Fruit fly (Drosophila melanogaster) whole organism, embryonic: Measurements from ENCODE around the gene CG13081.

Experiments
- ATbp ChIP-seq: fragments of 200-800 bp; sonication (Bioruptor generic); optimal IDR thresholded peaks from 2 replicates; lab custom pipeline; 2017; ENCODE audit warnings: missing biosample characterization, mild to moderate bottlenecking, missing genetic modification characterization, missing genetic modification reagents
- Bgb ChIP-seq: fragments of 200-800 bp; sonication (Bioruptor generic); IDR thresholded peaks from 2 replicates; pipeline ENCODE4 v1.3.6; 2022; ENCODE audit warnings: missing biosample characterization, missing genetic modification characterization; ENCODE audit not compliant: partially characterized antibody
- CG12071 ChIP-seq: fragments of 200-800 bp; sonication (Bioruptor generic); optimal IDR thresholded peaks from 3 replicates; lab custom pipeline; 2018; ENCODE audit warnings: missing biosample characterization, mild to moderate bottlenecking, missing genetic modification characterization
- CG14014 ChIP-seq: fragments of 200-800 bp; sonication (Bioruptor generic); IDR thresholded peaks from 2 replicates; pipeline ENCODE4 v1.3.6; 2022; ENCODE audit warnings: missing biosample characterization, missing genetic modification characterization
- CG14441 ChIP-seq: fragments of 200-800 bp; sonication (Bioruptor generic); IDR thresholded peaks from 2 replicates; pipeline ENCODE4 v1.3.6; 2022; ENCODE audit warnings: missing biosample characterization, missing genetic modification characterization
- CG15479 ChIP-seq: fragments of 200-800 bp; sonication (Bioruptor generic); optimal IDR thresholded peaks from 3 replicates; lab custom pipeline; 2019; ENCODE audit warnings: missing biosample characterization, mild to moderate bottlenecking, missing genetic modification characterization, moderate library complexity
- CG1603 ChIP-seq: fragments of 200-800 bp; sonication (Bioruptor generic); optimal IDR thresholded peaks from 2 replicates; lab custom pipeline; 2019; ENCODE audit warnings: missing biosample characterization, mild to moderate bottlenecking, missing genetic modification characterization, moderate library complexity
- CG18619 ChIP-seq: fragments of 200-800 bp; sonication (Bioruptor generic); optimal IDR thresholded peaks from 3 replicates; lab custom pipeline; 2017; ENCODE audit warnings: missing biosample characterization, mild to moderate bottlenecking, missing genetic modification characterization
- CG3163 ChIP-seq: fragments of 200-800 bp; sonication (Bioruptor generic); optimal IDR thresholded peaks from 3 replicates; lab custom pipeline; 2016; ENCODE audit warnings: missing biosample characterization, missing genetic modification characterization
- CG32772 ChIP-seq: fragments of 200-800 bp; sonication (Bioruptor generic); IDR thresholded peaks from 2 replicates; pipeline ENCODE4 v1.3.6; 2022; ENCODE audit warnings: missing biosample characterization, missing genetic modification characterization
- CG4404 ChIP-seq: fragments of 200-800 bp; sonication (Bioruptor generic); IDR thresholded peaks from 2 replicates; pipeline ENCODE4 v1.3.6; 2022; ENCODE audit warnings: missing biosample characterization, missing genetic modification characterization
- CG4424 ChIP-seq: fragments of 200-800 bp; sonication (Bioruptor generic); optimal IDR thresholded peaks from 3 replicates; lab custom pipeline; 2016; ENCODE audit warnings: missing biosample characterization, missing genetic modification characterization
- CG4730 ChIP-seq: fragments of 200-800 bp; sonication (Bioruptor generic); IDR thresholded peaks from 2 replicates; pipeline ENCODE4 v1.3.6; 2022; ENCODE audit warnings: missing biosample characterization, missing genetic modification characterization
- CG5245 ChIP-seq: fragments of 200-800 bp; sonication (Bioruptor generic); optimal IDR thresholded peaks from 3 replicates; lab custom pipeline; 2016; ENCODE audit warnings: missing biosample characterization, missing genetic modification characterization
- CG6683 ChIP-seq: fragments of 200-800 bp; sonication (Bioruptor generic); optimal IDR thresholded peaks from 2 replicates; lab custom pipeline; 2017; ENCODE audit warnings: missing biosample characterization, mild to moderate bottlenecking, missing genetic modification characterization, missing genetic modification reagents
- CG6791 ChIP-seq: fragments of 200-800 bp; sonication (Bioruptor generic); IDR thresholded peaks from 3 replicates; pipeline ENCODE4 v1.3.6; 2022; ENCODE audit warnings: missing biosample characterization, missing genetic modification characterization; ENCODE audit not compliant: partially characterized antibody
- CG8924 ChIP-seq: fragments of 200-800 bp; optimal IDR thresholded peaks from 3 replicates; lab custom pipeline; 2019; ENCODE audit warnings: missing biosample characterization, mild to moderate bottlenecking, missing genetic modification characterization, moderate library complexity
- CG9797 ChIP-seq: fragments of 200-800 bp; sonication (Bioruptor generic); optimal IDR thresholded peaks from 3 replicates; lab custom pipeline; 2018; ENCODE audit warnings: missing biosample characterization, mild to moderate bottlenecking, missing genetic modification characterization
- Dfd ChIP-seq, 2 experiments: fragments of >200 bp; optimal IDR thresholded peaks; 2 replicates each; lab custom pipeline; 2017; ENCODE audit warnings: missing biosample characterization in 2 of 2, missing genetic modification characterization in 2 of 2
- HLH3B ChIP-seq: fragments of 200-800 bp; sonication (Bioruptor generic); IDR thresholded peaks from 2 replicates; pipeline ENCODE4 v1.3.6; 2022; ENCODE audit warnings: missing biosample characterization, missing genetic modification characterization
- Hsf ChIP-seq: fragments of 200-800 bp; sonication (Bioruptor generic); optimal IDR thresholded peaks from 3 replicates; lab custom pipeline; 2016; ENCODE audit warnings: missing biosample characterization, missing genetic modification characterization
- Kr ChIP-seq: fragments of 200-800 bp; sonication (Bioruptor generic); optimal IDR thresholded peaks from 2 replicates; lab custom pipeline; 2017; ENCODE audit warnings: missing biosample characterization, mild to moderate bottlenecking, missing genetic modification characterization
- Meics ChIP-seq: fragments of 200-800 bp; sonication (Bioruptor generic); optimal IDR thresholded peaks from 2 replicates; lab custom pipeline; 2017; ENCODE audit warnings: missing biosample characterization, mild to moderate bottlenecking, missing genetic modification characterization
- Mrtf ChIP-seq: fragments of 200-800 bp; sonication (Bioruptor generic); IDR thresholded peaks from 3 replicates; pipeline ENCODE4 v1.3.6; 2022; ENCODE audit warnings: missing biosample characterization, missing genetic modification characterization
- Optix ChIP-seq: fragments of 200-800 bp; sonication (Bioruptor generic); IDR thresholded peaks from 3 replicates; pipeline ENCODE4 v1.3.6; 2022; ENCODE audit warnings: missing biosample characterization, missing genetic modification characterization
- Sry-δ ChIP-seq: fragments of 200-800 bp; sonication (Bioruptor generic); optimal IDR thresholded peaks from 2 replicates; lab custom pipeline; 2016; ENCODE audit warnings: missing biosample characterization, missing genetic modification characterization
- ab ChIP-seq: fragments of 200-800 bp; sonication (Bioruptor generic); optimal IDR thresholded peaks from 2 replicates; lab custom pipeline; 2016; ENCODE audit warnings: missing biosample characterization, missing genetic modification characterization
- al ChIP-seq: fragments of 200-800 bp; sonication (Bioruptor generic); IDR thresholded peaks from 2 replicates; pipeline ENCODE4 v1.3.6; 2022; ENCODE audit warnings: missing biosample characterization, missing genetic modification characterization
- ato ChIP-seq: fragments of 200-800 bp; sonication (Bioruptor generic); IDR thresholded peaks from 2 replicates; pipeline ENCODE4 v1.3.6; 2022; ENCODE audit warnings: missing biosample characterization, missing genetic modification characterization; ENCODE audit not compliant: partially characterized antibody
- bsh ChIP-seq, 2 experiments: fragments of 200-800 bp; sonication (Bioruptor generic); optimal IDR thresholded peaks; 2 replicates each; lab custom pipeline; 2017 to 2018; ENCODE audit warnings: mild to moderate bottlenecking in 2 of 2, missing biosample characterization in 2 of 2, missing genetic modification characterization in 2 of 2, moderate library complexity in 1 of 2
- cg ChIP-seq: fragments of 200-800 bp; sonication (Bioruptor generic); optimal IDR thresholded peaks from 3 replicates; lab custom pipeline; 2019; ENCODE audit warnings: missing biosample characterization, mild to moderate bottlenecking, missing genetic modification characterization, moderate library complexity
- dimm ChIP-seq: fragments of 200-800 bp; sonication (Bioruptor generic); IDR thresholded peaks from 2 replicates; pipeline ENCODE4 v1.3.6; 2022; ENCODE audit warnings: missing biosample characterization, missing genetic modification characterization
- disco-r ChIP-seq: fragments of 200-800 bp; sonication (Bioruptor generic); optimal IDR thresholded peaks from 2 replicates; lab custom pipeline; 2016; ENCODE audit warnings: missing biosample characterization, missing genetic modification characterization
- eyg ChIP-seq: fragments of 200-800 bp; sonication (Bioruptor generic); optimal IDR thresholded peaks from 3 replicates; lab custom pipeline; 2016; ENCODE audit warnings: missing biosample characterization, missing genetic modification characterization
- fru ChIP-seq: fragments of >200 bp; optimal IDR thresholded peaks from 2 replicates; lab custom pipeline; 2017
- gcm ChIP-seq: fragments of 200-800 bp; sonication (Bioruptor generic); optimal IDR thresholded peaks from 2 replicates; lab custom pipeline; 2019; ENCODE audit warnings: missing biosample characterization, mild to moderate bottlenecking, missing genetic modification characterization, moderate library complexity
- inv ChIP-seq: fragments of 200-800 bp; sonication (Bioruptor generic); IDR thresholded peaks from 2 replicates; pipeline ENCODE4 v1.3.6; 2022; ENCODE audit warnings: missing biosample characterization, missing genetic modification characterization; ENCODE audit not compliant: partially characterized antibody
- lab ChIP-seq: fragments of 200-800 bp; sonication (Bioruptor generic); optimal IDR thresholded peaks from 3 replicates; lab custom pipeline; 2017; ENCODE audit warnings: missing biosample characterization, missing genetic modification characterization, mild to moderate bottlenecking, moderate library complexity, missing genetic modification reagents
- nerfin-2 ChIP-seq: fragments of 200-800 bp; sonication (Bioruptor generic); IDR thresholded peaks from 2 replicates; pipeline ENCODE4 v1.3.6; 2022; ENCODE audit warnings: missing biosample characterization, missing genetic modification characterization; ENCODE audit not compliant: partially characterized antibody
- onecut ChIP-seq: fragments of 200-800 bp; sonication (Bioruptor generic); IDR thresholded peaks from 2 replicates; pipeline ENCODE4 v1.3.6; 2022; ENCODE audit warnings: missing biosample characterization, missing genetic modification characterization
- pho ChIP-seq: fragments of 200-800 bp; sonication (Bioruptor generic); optimal IDR thresholded peaks from 2 replicates; lab custom pipeline; 2016; ENCODE audit warnings: missing biosample characterization, missing genetic modification characterization
- pnt ChIP-seq: fragments of 200-800 bp; sonication (Bioruptor generic); optimal IDR thresholded peaks from 3 replicates; lab custom pipeline; 2016; ENCODE audit warnings: missing biosample characterization, missing genetic modification characterization
- psq ChIP-seq: fragments of 200-800 bp; sonication (Bioruptor generic); optimal IDR thresholded peaks from 2 replicates; lab custom pipeline; 2017; ENCODE audit warnings: missing biosample characterization, missing genetic modification characterization
- row ChIP-seq: fragments of 200-800 bp; sonication (Bioruptor generic); IDR thresholded peaks from 3 replicates; pipeline ENCODE4 v1.3.6; 2022; ENCODE audit warnings: missing biosample characterization, missing genetic modification characterization
- sc ChIP-seq, 3 experiments: fragments of >200 bp in 2 of 3; fragments of 200-800 bp in 1 of 3; sonication (Bioruptor generic) in 1 of 3; optimal IDR thresholded peaks; 2 replicates in 2 of 3; 3 replicates in 1 of 3; lab custom pipeline; 2017; ENCODE audit warnings: mild to moderate bottlenecking in 1 of 3, missing biosample characterization in 1 of 3, missing genetic modification characterization in 1 of 3, missing genetic modification reagents in 1 of 3
- sim ChIP-seq: fragments of 200-800 bp; sonication (Bioruptor generic); IDR thresholded peaks from 2 replicates; pipeline ENCODE4 v1.3.6; 2022; ENCODE audit warnings: missing biosample characterization, missing genetic modification characterization
- so ChIP-seq: fragments of 200-800 bp; sonication (Bioruptor generic); IDR thresholded peaks from 3 replicates; pipeline ENCODE4 v1.3.6; 2022; ENCODE audit warnings: missing biosample characterization, missing genetic modification characterization
- sug ChIP-seq: fragments of 200-800 bp; optimal IDR thresholded peaks from 2 replicates; lab custom pipeline; 2019; ENCODE audit warnings: missing biosample characterization, mild to moderate bottlenecking, missing genetic modification characterization, moderate library complexity
- toy ChIP-seq: fragments of 200-800 bp; sonication (Bioruptor generic); IDR thresholded peaks from 2 replicates; pipeline ENCODE4 v1.3.6; 2022; ENCODE audit warnings: missing biosample characterization, missing genetic modification characterization
- twi ChIP-seq: fragments of 200-800 bp; optimal IDR thresholded peaks from 2 replicates; lab custom pipeline; 2019; ENCODE audit warnings: missing biosample characterization, mild to moderate bottlenecking, missing genetic modification characterization, moderate library complexity
- wdn ChIP-seq: fragments of 200-800 bp; sonication (Bioruptor generic); IDR thresholded peaks from 2 replicates; pipeline ENCODE4 v1.3.6; 2022; ENCODE audit warnings: missing biosample characterization, missing genetic modification characterization

The CG13081 gene

DNA sequence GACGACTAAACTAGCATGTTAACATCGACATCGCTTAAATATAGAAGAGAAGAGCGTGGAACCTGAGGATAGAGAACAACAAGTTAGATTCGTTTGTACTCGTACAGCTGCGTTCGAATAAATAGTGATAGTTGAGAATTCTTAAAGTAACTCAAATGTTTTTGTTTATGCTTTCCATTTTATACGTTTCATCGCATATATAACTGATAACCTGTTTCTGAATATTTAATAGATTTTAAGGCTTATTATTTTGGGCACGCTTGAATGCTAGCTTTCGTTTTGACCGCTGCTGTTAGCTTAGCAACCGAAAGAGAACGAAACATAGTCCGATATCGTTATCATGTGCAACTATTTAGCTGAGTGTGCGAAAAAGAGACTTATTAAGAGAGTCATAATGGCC, 12.1 kb upstream of the CG13081 start (continued):
- TF ChIP-seq onecut (peak; percentile 80), psq (GFP tag; lab: Kevin White, UChicago) (peak; percentile 55), pnt (GFP tag; lab: Kevin White, UChicago) (peak; percentile 62), CG8924 (peak; percentile 97), Optix (GFP tag; lab: Robert Waterston, UW) (peak; percentile 82), sim (peak; percentile 55; the same call in 1 of the 2 replicates), cg (GFP tag; lab: Kevin White, UChicago) (no peak), Mrtf (GFP tag; lab: Robert Waterston, UW) (peak; percentile 95), CG6791 (GFP tag; lab: Robert Waterston, UW) (no peak), Kr (no peak), CG14014 (GFP tag; lab: Robert Waterston, UW) (peak; percentile 98), CG18619 (peak; percentile 95), CG12071 (GFP tag; lab: Kevin White, UChicago) (peak; percentile 96), row (GFP tag; lab: Robert Waterston, UW) (peak; percentile 98), CG1603 (tag; lab: Kevin White, UChicago) (peak; percentile 86), nerfin-2 (GFP tag; lab: Robert Waterston, UW) (no peak), Hsf (GFP tag; lab: Kevin White, UChicago) (peak; percentile 97), CG15479 (GFP tag; lab: Kevin White, UChicago) (no peak), ato (no peak), so (GFP tag; lab: Robert Waterston, UW) (peak; percentile 95), CG6683 (GFP tag; lab: Kevin White, UChicago) (peak; percentile 93), Sry-δ (peak; percentile 62), eyg (peak; percentile 93), CG14441 (GFP tag; lab: Robert Waterston, UW) (peak; percentile 97), CG4404 (GFP tag; lab: Robert Waterston, UW) (peak; percentile 84), CG3163 (peak; percentile 97), wdn (GFP tag; lab: Robert Waterston, UW) (peak; percentile 96), inv (no peak), CG32772 (GFP tag; lab: Robert Waterston, UW) (peak; percentile 93), bsh (GFP tag; optimal IDR thresholded peaks at IDR 0.05; lab: Kevin White, UChicago) (peak; percentile 88 to 96), ATbp (GFP tag; lab: Kevin White, UChicago) (peak; percentile 86), toy (GFP tag; lab: Robert Waterston, UW) (peak; percentile 92), sc (optimal IDR thresholded peaks at IDR 0.05; lab: Kevin White, UChicago) (no peak), sc (GFP tag; optimal IDR thresholded peaks at IDR 0.05; lab: Kevin White, UChicago) (peak; percentile 45), CG4424 (GFP tag; lab: Kevin White, UChicago) (peak; percentile 86), al (GFP tag; lab: Robert Waterston, UW) (peak; percentile 97), lab (GFP tag; lab: Kevin White, UChicago) (peak; percentile 99), CG5245 (GFP tag; lab: Kevin White, UChicago) (peak; percentile 87), CG4730 (GFP tag; lab: Robert Waterston, UW) (peak; percentile 94), gcm (peak; percentile 86), Dfd (GFP tag; optimal IDR thresholded peaks at IDR 0.05; lab: Kevin White, UChicago) (peak in 1 of 2 experiments; percentile 29), sug (peak; percentile 95), CG9797 (GFP tag; lab: Kevin White, UChicago) (no peak), fru (lab: Kevin White, UChicago) (no peak), Meics (peak; percentile 98), disco-r (GFP tag; lab: Kevin White, UChicago) (peak; percentile 94), twi (tag; lab: Kevin White, UChicago) (peak; percentile 74), pho (GFP tag; lab: Kevin White, UChicago) (peak; percentile 98), Bgb (no peak), HLH3B (GFP tag; lab: Robert Waterston, UW) (peak; percentile 95), ab (GFP tag; lab: Kevin White, UChicago) (peak; percentile 88), dimm (GFP tag; lab: Robert Waterston, UW) (peak; percentile 59)
